Worm (Caenorhabditis elegans) whole organism, early embryonic: ENCODE data around the gene bath-30.

ENCODE experiments used
- B0310.2 ChIP-seq: sonication (generic microtip); optimal IDR thresholded peaks from 2 replicates; lab custom pipeline; 2016; ENCODE audit warnings: mild to moderate bottlenecking, missing genetic modification characterization, missing compliant biosample characterization
- F13C5.2 ChIP-seq: sonication (generic microtip); optimal IDR thresholded peaks from 2 replicates; lab custom pipeline; 2017; ENCODE audit warnings: mild to moderate bottlenecking, missing genetic modification characterization, inconsistent platforms, missing compliant biosample characterization
- aly-1 ChIP-seq: sonication (generic microtip); optimal IDR thresholded peaks from 2 replicates; lab custom pipeline; 2016; ENCODE audit warnings: missing genetic modification characterization, missing compliant biosample characterization
- ama-1 ChIP-seq: fragments of 150-350 bp; optimal IDR thresholded peaks from 2 replicates; lab custom pipeline; 2014
- ceh-13 ChIP-seq: fragments of 200-800 bp; sonication (Bioruptor generic); optimal IDR thresholded peaks from 2 replicates; lab custom pipeline; 2018; ENCODE audit warnings: mild to moderate bottlenecking, missing genetic modification characterization, missing compliant biosample characterization
- ceh-36 ChIP-seq: sonication (generic microtip); optimal IDR thresholded peaks from 2 replicates; lab custom pipeline; 2016; ENCODE audit warnings: missing genetic modification characterization, inconsistent platforms, missing compliant biosample characterization
- ets-7 ChIP-seq: sonication (generic microtip); optimal IDR thresholded peaks from 2 replicates; lab custom pipeline; 2016; ENCODE audit warnings: missing genotype, missing genetic modification characterization, missing compliant biosample characterization
- flt-1 ChIP-seq: fragments of 200-800 bp; sonication (Bioruptor generic); IDR thresholded peaks from 2 replicates; pipeline ENCODE4 v1.3.6; 2022; ENCODE audit warnings: missing genetic modification characterization, missing compliant biosample characterization
- hmbx-1 ChIP-seq: sonication (generic microtip); optimal IDR thresholded peaks from 2 replicates; lab custom pipeline; 2016; ENCODE audit warnings: mild to moderate bottlenecking, missing genetic modification characterization, missing compliant biosample characterization
- pes-1 ChIP-seq: fragments of 200-800 bp; sonication (Bioruptor generic); IDR thresholded peaks from 2 replicates; pipeline ENCODE4 v1.3.6; 2022; ENCODE audit warnings: missing genetic modification reagents, missing genetic modification characterization, missing compliant biosample characterization
- sea-1 ChIP-seq: fragments of 200-800 bp; sonication (Bioruptor generic); conservative IDR thresholded peaks from 2 replicates; pipeline ENCODE4 v1.3.6; 2022; ENCODE audit warnings: missing genetic modification characterization, missing compliant biosample characterization
- tbx-11 ChIP-seq: fragments of 200-800 bp; sonication (Bioruptor generic); IDR thresholded peaks from 2 replicates; pipeline ENCODE4 v1.3.6; 2022; ENCODE audit warnings: missing genetic modification characterization, missing compliant biosample characterization
- tbx-37 ChIP-seq: fragments of 200-800 bp; sonication (Bioruptor generic); conservative IDR thresholded peaks from 2 replicates; pipeline ENCODE4 v1.3.6; 2022; ENCODE audit warnings: missing genetic modification reagents, missing genetic modification characterization, missing compliant biosample characterization
- tra-4 ChIP-seq: sonication (generic microtip); optimal IDR thresholded peaks from 2 replicates; lab custom pipeline; 2017; ENCODE audit warnings: missing genetic modification characterization, missing compliant biosample characterization

- TF ChIP-seq tbx-37 (no peak), tra-4 (no peak), ama-1 (no peak), flt-1 (GFP tag; lab: Robert Waterston, UW) (no peak), tbx-11 (GFP tag; lab: Robert Waterston, UW) (no peak), hmbx-1 (tag; lab: Kevin White, UChicago) (no peak), sea-1 (GFP tag; lab: Robert Waterston, UW) (no peak), aly-1 (tag; lab: Kevin White, UChicago) (no peak), ceh-13 (GFP tag; lab: Kevin White, UChicago) (no peak), pes-1 (GFP tag; lab: Robert Waterston, UW) (no peak), B0310.2 (no peak), F13C5.2 (tag; lab: Kevin White, UChicago) (no peak), ets-7 (tag; lab: Kevin White, UChicago) (no peak), ceh-36 (tag; lab: Kevin White, UChicago) (no peak)
These were observed 12.7 kb upstream of the bath-30 start, which contains the start of the genes lido-14 and bath-27 for ce11 chrII:3358834-3359233.
